Worm (Caenorhabditis elegans): ENCODE results near the gene top-3.

ce11 chrIII:11989823-11990222 is 29.8 kb upstream of the top-3 start, which contains the start of gene wah-1:
- TF ChIP-seq mxl-1 (tag; optimal IDR thresholded peaks at IDR 0.05) (no peak), Y95B8A.8 (GFP tag; IDR thresholded peaks at IDR 0.05) (no peak), hrde-1 (tag; optimal IDR thresholded peaks at IDR 0.05; ENCODE audit: borderline replicate concordance) (no peak), ztf-22 (GFP tag; optimal IDR thresholded peaks at IDR 0.05) (no peak), Y56A3A.18 (GFP tag; IDR thresholded peaks at IDR 0.05) (no peak), hlh-12 (tag; optimal IDR thresholded peaks at IDR 0.05) (no peak), unc-62 (GFP tag; optimal IDR thresholded peaks at IDR 0.05) (no peak), B0261.1 (tag; optimal IDR thresholded peaks at IDR 0.05) (no peak), akir-1 (GFP tag; optimal IDR thresholded peaks at IDR 0.05) (no peak), mes-4 (tag; optimal IDR thresholded peaks at IDR 0.05) (no peak)

Measured in whole organism, young adult.